Worm (Caenorhabditis elegans): ENCODE results near the gene srw-55.

DNA sequence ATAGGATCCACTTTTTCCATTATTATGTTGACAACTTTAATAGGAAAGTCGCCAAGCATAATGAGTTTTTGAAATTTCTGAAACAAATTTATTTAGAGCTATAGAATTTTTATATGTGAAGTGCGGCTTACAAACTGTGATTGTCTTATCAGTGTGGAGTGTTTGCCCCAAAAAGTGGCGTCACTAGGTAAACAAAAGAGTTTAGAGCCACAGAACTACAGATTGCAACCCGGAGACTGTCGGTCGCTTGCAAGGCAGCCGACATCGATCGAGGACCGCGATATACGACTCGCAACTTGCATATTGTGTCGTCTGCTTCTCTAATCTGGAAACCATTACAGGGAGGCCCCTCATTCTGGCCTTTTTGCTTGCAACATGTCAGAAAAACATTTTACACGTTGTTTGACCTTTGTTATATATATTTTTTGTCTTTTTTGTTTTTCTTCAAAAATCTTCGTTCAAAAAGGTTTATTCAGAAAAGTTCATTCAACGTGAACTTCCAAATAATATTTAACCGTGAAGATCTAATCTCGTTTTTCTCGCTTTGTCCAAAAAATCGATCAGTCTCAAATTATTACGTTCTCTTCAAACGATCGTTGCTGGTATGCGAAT, 42.7 kb upstream of the srw-55 start, which contains the start of the genes fbxa-99 and F36G9.13:
- no peak for TF ChIP-seq unc-62 (GFP tag; optimal IDR thresholded peaks at IDR 0.05)
- no peak for TF ChIP-seq mep-1 (tag; optimal IDR thresholded peaks at IDR 0.05)
